Fruit fly (Drosophila melanogaster): Measurements from ENCODE around the gene GluRIIB.

GluRIIB gene

dm6 chr2L:5547288-5547777 is 11.8 kb upstream of the GluRIIB start (continued):
- no peak for TF ChIP-seq dm (GFP tag; optimal IDR thresholded peaks at IDR 0.05)
- no peak for TF ChIP-seq CG1024 (GFP tag; IDR thresholded peaks at IDR 0.05)
- TF ChIP-seq CG12299 (tag; optimal IDR thresholded peaks at IDR 0.05): no peak
- TF ChIP-seq psq (GFP tag; optimal IDR thresholded peaks at IDR 0.05): no peak
- no peak for TF ChIP-seq CG5953 (GFP tag; IDR thresholded peaks at IDR 0.05)
- TF ChIP-seq run (tag; optimal IDR thresholded peaks at IDR 0.05): no peak
- TF ChIP-seq wor (GFP tag; IDR thresholded peaks at IDR 0.05): no peak
- no peak for TF ChIP-seq Myb (GFP tag; optimal IDR thresholded peaks at IDR 0.05)
- TF ChIP-seq CG8478 (optimal IDR thresholded peaks at IDR 0.05): no peak
- no peak for TF ChIP-seq nmo (GFP tag; optimal IDR thresholded peaks at IDR 0.05)
- TF ChIP-seq CG3281 (GFP tag; optimal IDR thresholded peaks at IDR 0.05): peak; percentile 13
- no peak for TF ChIP-seq ems (GFP tag; optimal IDR thresholded peaks at IDR 0.05)
- TF ChIP-seq CG6813 (GFP tag; optimal IDR thresholded peaks at IDR 0.05): no peak
- no peak for TF ChIP-seq CG17328 (GFP tag; IDR thresholded peaks at IDR 0.05)
- TF ChIP-seq CG13624 (GFP tag; optimal IDR thresholded peaks at IDR 0.05): no peak
- TF ChIP-seq CG6683 (GFP tag; optimal IDR thresholded peaks at IDR 0.05): no peak
- no peak for TF ChIP-seq vvl (GFP tag; IDR thresholded peaks at IDR 0.05)
- TF ChIP-seq CG14667 (GFP tag; IDR thresholded peaks at IDR 0.05): no peak
- TF ChIP-seq CG11696 (GFP tag; IDR thresholded peaks at IDR 0.05): no peak
- no peak for TF ChIP-seq dati (GFP tag; IDR thresholded peaks at IDR 0.05)
- no peak for TF ChIP-seq usp (GFP tag; optimal IDR thresholded peaks at IDR 0.05)

dm6 chr2L:5550735-5551134 is 8.4 kb upstream of the GluRIIB start, which contains the start of gene CG14014:
Gene CG14014 (minus strand): TSS chr2L:5550835.
- peak; percentile 83 for TF ChIP-seq Elba2 (GFP tag; optimal IDR thresholded peaks at IDR 0.05)
- no peak for TF ChIP-seq CG7745 (tag; optimal IDR thresholded peaks at IDR 0.05)
- peak; percentile 34 for TF ChIP-seq CG15479 (GFP tag; optimal IDR thresholded peaks at IDR 0.05)

dm6 chr2L:5551538-5551937 is 7.6 kb upstream of the GluRIIB start, which contains the start of gene CG18269:
Gene CG18269 (plus strand): TSS chr2L:5551838.
- TF ChIP-seq CG3163 (GFP tag; optimal IDR thresholded peaks at IDR 0.05) (no peak), Side (GFP tag; optimal IDR thresholded peaks at IDR 0.05) (no peak), Nf-YA (GFP tag; IDR thresholded peaks at IDR 0.05) (no peak), CG2129 (GFP tag; IDR thresholded peaks at IDR 0.05; ENCODE audit: partially characterized antibody) (no peak), B-H1 (GFP tag; IDR thresholded peaks at IDR 0.05) (no peak), ATbp (GFP tag; optimal IDR thresholded peaks at IDR 0.05) (no peak), wek (GFP tag; optimal IDR thresholded peaks at IDR 0.05) (no peak), CG13287 (GFP tag; IDR thresholded peaks at IDR 0.05; ENCODE audit: partially characterized antibody) (no peak), CG4424 (GFP tag; optimal IDR thresholded peaks at IDR 0.05) (no peak), CG7271 (tag; optimal IDR thresholded peaks at IDR 0.05) (no peak), sr (GFP tag; IDR thresholded peaks at IDR 0.05) (no peak), da (GFP tag; optimal IDR thresholded peaks at IDR 0.05) (no peak), jigr1 (GFP tag; IDR thresholded peaks at IDR 0.05) (no peak), Neu2 (GFP tag; optimal IDR thresholded peaks at IDR 0.05; ENCODE audit: borderline replicate concordance) (no peak), ken (GFP tag; IDR thresholded peaks at IDR 0.05) (no peak), CG6689 (GFP tag; IDR thresholded peaks at IDR 0.05) (no peak), HLH4C (GFP tag; IDR thresholded peaks at IDR 0.05; ENCODE audit: partially characterized antibody) (no peak), scrt (GFP tag; optimal IDR thresholded peaks at IDR 0.05) (no peak)

Measured in whole organism, embryonic.